Fruit fly (Drosophila melanogaster): Measurements from ENCODE around the gene Smr.

The Smr gene

DNA sequence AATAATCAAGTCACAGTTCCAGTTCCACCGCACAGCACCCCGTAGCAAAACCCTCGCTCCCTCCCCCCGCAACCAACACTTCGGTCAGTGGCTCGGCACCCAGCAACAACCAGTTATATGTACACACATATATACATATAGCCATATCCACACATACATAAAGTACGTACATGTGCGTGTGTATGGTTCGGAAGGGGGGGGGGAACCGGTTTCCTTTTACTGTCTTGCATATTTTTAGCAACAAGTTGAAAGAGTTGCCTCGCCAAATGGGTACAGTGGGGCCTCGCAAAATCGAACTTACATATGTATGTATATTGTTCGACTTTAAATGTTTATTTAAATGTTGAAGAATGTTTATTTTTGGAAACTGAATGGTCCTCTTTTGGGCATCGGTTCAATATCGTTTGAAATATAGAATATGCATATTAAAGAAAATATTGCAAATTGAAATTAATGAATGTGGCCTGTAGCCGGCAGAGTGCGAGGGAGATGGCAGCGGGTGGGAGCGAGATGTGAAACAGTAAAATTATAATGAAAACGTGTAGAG, 12.7 kb upstream of the Smr start (continued):
- peak; percentile 94 for TF ChIP-seq br (GFP tag; optimal IDR thresholded peaks at IDR 0.05)
- TF ChIP-seq fru (GFP tag; optimal IDR thresholded peaks at IDR 0.05) = peak; percentile 96
- peak; percentile 73 for TF ChIP-seq Jra (GFP tag; optimal IDR thresholded peaks at IDR 0.05)
- peak; percentile 70 to 96 for TF ChIP-seq foxo (GFP tag; optimal IDR thresholded peaks at IDR 0.05)
- peak; percentile 82 for TF ChIP-seq CG32264 (GFP tag; optimal IDR thresholded peaks at IDR 0.05)
- peak; percentile 96 for TF ChIP-seq Sp1 (GFP tag; optimal IDR thresholded peaks at IDR 0.05)
- no peak for TF ChIP-seq usp (GFP tag; optimal IDR thresholded peaks at IDR 0.05)
- peak; percentile 91 for TF ChIP-seq tai (GFP tag; optimal IDR thresholded peaks at IDR 0.05)
- TF ChIP-seq Vsx2 (GFP tag; optimal IDR thresholded peaks at IDR 0.05; ENCODE audit: partially characterized antibody) = peak; percentile 32
- TF ChIP-seq CrebA (GFP tag; optimal IDR thresholded peaks at IDR 0.05; ENCODE audit: borderline replicate concordance) = peak; percentile 34
- TF ChIP-seq Myc (optimal IDR thresholded peaks at IDR 0.05) = no peak
- peak; percentile 90 for TF ChIP-seq OdsH (GFP tag; optimal IDR thresholded peaks at IDR 0.05)
- TF ChIP-seq sage (GFP tag; optimal IDR thresholded peaks at IDR 0.05) = peak; percentile 81

DNA sequence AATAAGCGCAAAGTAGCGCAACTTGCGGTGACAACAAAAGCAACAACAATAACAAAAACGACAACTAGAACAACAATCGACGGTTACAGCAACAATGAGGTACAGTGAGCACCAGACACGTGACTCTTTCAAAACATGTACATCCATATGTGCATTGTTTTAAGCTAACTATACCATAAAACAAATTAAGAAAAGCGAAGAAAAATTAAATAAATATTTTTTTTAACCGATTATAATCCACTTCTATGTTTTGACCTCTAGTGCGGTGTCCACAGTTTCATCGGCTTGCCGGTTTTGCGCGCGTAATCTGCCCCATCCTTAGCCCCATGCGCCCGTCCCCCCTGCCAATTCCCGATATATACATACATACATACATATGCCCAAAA, 11.9 kb upstream of the Smr start:
- TF ChIP-seq lola (GFP tag; optimal IDR thresholded peaks at IDR 0.05) = no peak
- no peak for TF ChIP-seq Abd-B (GFP tag; optimal IDR thresholded peaks at IDR 0.05)
- peak; percentile 93 for TF ChIP-seq sage (GFP tag; optimal IDR thresholded peaks at IDR 0.05)
- peak; percentile 92 for TF ChIP-seq CrebA (GFP tag; optimal IDR thresholded peaks at IDR 0.05; ENCODE audit: borderline replicate concordance)
- peak; percentile 95 for TF ChIP-seq dmrt93B (GFP tag; optimal IDR thresholded peaks at IDR 0.05)
- peak; percentile 92 for TF ChIP-seq tai (GFP tag; optimal IDR thresholded peaks at IDR 0.05)
- peak; percentile 94 for TF ChIP-seq brk (GFP tag; optimal IDR thresholded peaks at IDR 0.05)
- peak; percentile 91 for TF ChIP-seq Sp1 (GFP tag; optimal IDR thresholded peaks at IDR 0.05)
- TF ChIP-seq br (GFP tag; optimal IDR thresholded peaks at IDR 0.05) = peak; percentile 96
- peak; percentile 79 for TF ChIP-seq Mio (GFP tag; optimal IDR thresholded peaks at IDR 0.05)
- no peak for TF ChIP-seq Hr78 (GFP tag; optimal IDR thresholded peaks at IDR 0.05)
- TF ChIP-seq woc (GFP tag; optimal IDR thresholded peaks at IDR 0.05) = peak; percentile 91
- TF ChIP-seq sv (GFP tag; optimal IDR thresholded peaks at IDR 0.05) = peak; percentile 94
- TF ChIP-seq dl (GFP tag; optimal IDR thresholded peaks at IDR 0.05; ENCODE audit: insufficient read depth in 1 of 2, partially characterized antibody in 2 of 2) = no peak
- no peak for TF ChIP-seq Dfd (GFP tag; optimal IDR thresholded peaks at IDR 0.05)
- no peak for TF ChIP-seq Myc (optimal IDR thresholded peaks at IDR 0.05)
- TF ChIP-seq HLH106 (tag; optimal IDR thresholded peaks at IDR 0.05) = peak; percentile 97
- peak; percentile 55 for TF ChIP-seq Hr83 (GFP tag; optimal IDR thresholded peaks at IDR 0.05; ENCODE audit: poor library complexity, severe bottlenecking)
- TF ChIP-seq pan (optimal IDR thresholded peaks at IDR 0.05) = no peak
- TF ChIP-seq jim (GFP tag; optimal IDR thresholded peaks at IDR 0.05) = peak; percentile 70
- peak; percentile 98 for TF ChIP-seq fru (GFP tag; optimal IDR thresholded peaks at IDR 0.05)
- TF ChIP-seq dsf (GFP tag; optimal IDR thresholded peaks at IDR 0.05; ENCODE audit: borderline replicate concordance) = peak; percentile 81
- TF ChIP-seq foxo (GFP tag; optimal IDR thresholded peaks at IDR 0.05) = peak; percentile 78 to 99
- TF ChIP-seq Vsx2 (GFP tag; optimal IDR thresholded peaks at IDR 0.05; ENCODE audit: partially characterized antibody) = no peak
- TF ChIP-seq h (GFP tag; optimal IDR thresholded peaks at IDR 0.05) = peak; percentile 98
- peak; percentile 88 for TF ChIP-seq Rel (GFP tag; optimal IDR thresholded peaks at IDR 0.05)
- no peak for TF ChIP-seq Rel (tag; optimal IDR thresholded peaks at IDR 0.05)
- peak; percentile 88 for TF ChIP-seq Jra (GFP tag; optimal IDR thresholded peaks at IDR 0.05)
- peak; percentile 79 for TF ChIP-seq CG9705 (GFP tag; optimal IDR thresholded peaks at IDR 0.05)
- TF ChIP-seq N (GFP tag; optimal IDR thresholded peaks at IDR 0.05) = no peak
- TF ChIP-seq Dif (GFP tag; optimal IDR thresholded peaks at IDR 0.05; ENCODE audit: partially characterized antibody) = no peak
- TF ChIP-seq psq (GFP tag; optimal IDR thresholded peaks at IDR 0.05) = peak; percentile 96
- peak; percentile 89 for TF ChIP-seq CG32264 (GFP tag; optimal IDR thresholded peaks at IDR 0.05)
- peak; percentile 89 for TF ChIP-seq GATAd (GFP tag; optimal IDR thresholded peaks at IDR 0.05)
- peak; percentile 98 for TF ChIP-seq ey (GFP tag; optimal IDR thresholded peaks at IDR 0.05)
- peak; percentile 98 for TF ChIP-seq OdsH (GFP tag; optimal IDR thresholded peaks at IDR 0.05)
- peak; percentile 98 for TF ChIP-seq rgr (GFP tag; optimal IDR thresholded peaks at IDR 0.05)
- TF ChIP-seq Hnf4 (GFP tag; optimal IDR thresholded peaks at IDR 0.05) = peak; percentile 97
- no peak for TF ChIP-seq usp (GFP tag; optimal IDR thresholded peaks at IDR 0.05)

All from whole organism, wandering third instar larva.